Fruit fly (Drosophila melanogaster) whole organism, embryonic: ENCODE results near the gene CG31313.

ENCODE experiments used
- Ada2b ChIP-seq: fragments of 200-800 bp; sonication (Bioruptor generic); IDR thresholded peaks from 2 replicates; pipeline ENCODE4 v1.3.6; 2022; ENCODE audit warnings: missing biosample characterization, missing genetic modification characterization
- Asciz ChIP-seq: fragments of 200-800 bp; sonication (Bioruptor generic); optimal IDR thresholded peaks from 2 replicates; lab custom pipeline; 2017; ENCODE audit warnings: missing biosample characterization, mild to moderate bottlenecking, missing genetic modification characterization, missing genetic modification reagents
- CG10267 ChIP-seq: fragments of 200-800 bp; sonication (Bioruptor generic); optimal IDR thresholded peaks from 2 replicates; lab custom pipeline; 2018; ENCODE audit warnings: missing biosample characterization, mild to moderate bottlenecking, missing genetic modification characterization, moderate library complexity
- CG10321 ChIP-seq: fragments of 200-800 bp; sonication (Bioruptor generic); IDR thresholded peaks from 2 replicates; pipeline ENCODE4 v1.3.6; 2022; ENCODE audit warnings: missing biosample characterization, missing genetic modification characterization
- CG1233 ChIP-seq: fragments of 200-800 bp; sonication (Bioruptor generic); optimal IDR thresholded peaks from 4 replicates; lab custom pipeline; 2018; ENCODE audit warnings: missing biosample characterization, mild to moderate bottlenecking, missing genetic modification characterization
- CG12659 ChIP-seq: fragments of 200-800 bp; sonication (Bioruptor generic); optimal IDR thresholded peaks from 3 replicates; lab custom pipeline; 2017; ENCODE audit warnings: mild to moderate bottlenecking, missing biosample characterization, missing genetic modification reagents, missing genetic modification characterization
- CG14050 ChIP-seq: fragments of 200-800 bp; sonication (Bioruptor generic); IDR thresholded peaks from 3 replicates; pipeline ENCODE4 v1.3.6; 2022; ENCODE audit warnings: missing biosample characterization, missing genetic modification characterization
- CG14710 ChIP-seq: fragments of 200-800 bp; sonication (Bioruptor generic); optimal IDR thresholded peaks from 3 replicates; lab custom pipeline; 2019; ENCODE audit warnings: missing biosample characterization, mild to moderate bottlenecking, missing genetic modification characterization, moderate library complexity
- CG17328 ChIP-seq: fragments of 200-800 bp; sonication (Bioruptor generic); IDR thresholded peaks from 2 replicates; pipeline ENCODE4 v1.3.6; 2022; ENCODE audit warnings: missing biosample characterization, missing genetic modification characterization
- CG17359 ChIP-seq: fragments of 200-800 bp; sonication (Bioruptor generic); optimal IDR thresholded peaks from 3 replicates; lab custom pipeline; 2018; ENCODE audit warnings: missing biosample characterization, mild to moderate bottlenecking, missing genetic modification characterization, moderate library complexity
- CG18476 ChIP-seq: fragments of 200-800 bp; sonication (Bioruptor generic); optimal IDR thresholded peaks from 2 replicates; lab custom pipeline; 2016; ENCODE audit warnings: missing biosample characterization, mild to moderate bottlenecking, missing genetic modification characterization
- CG2712 ChIP-seq: fragments of 200-800 bp; optimal IDR thresholded peaks from 3 replicates; lab custom pipeline; 2019; ENCODE audit warnings: missing biosample characterization, mild to moderate bottlenecking, missing genetic modification characterization, moderate library complexity
- CG2875 ChIP-seq: fragments of 200-800 bp; sonication (Bioruptor generic); optimal IDR thresholded peaks from 2 replicates; lab custom pipeline; 2017; ENCODE audit warnings: missing biosample characterization, mild to moderate bottlenecking, missing genetic modification characterization, missing genetic modification reagents
- CG4282 ChIP-seq: fragments of 200-800 bp; sonication (Bioruptor generic); optimal IDR thresholded peaks from 2 replicates; lab custom pipeline; 2016; ENCODE audit warnings: missing biosample characterization, missing genetic modification characterization
- CG6254 ChIP-seq: fragments of 200-800 bp; sonication (Bioruptor generic); optimal IDR thresholded peaks from 3 replicates; lab custom pipeline; 2017; ENCODE audit warnings: mild to moderate bottlenecking, missing biosample characterization, missing genetic modification reagents, missing genetic modification characterization
- CG7357 ChIP-seq: fragments of 200-800 bp; sonication (Bioruptor generic); IDR thresholded peaks from 3 replicates; pipeline ENCODE4 v1.3.6; 2022; ENCODE audit warnings: missing biosample characterization, missing genetic modification characterization
- CG7786 ChIP-seq: fragments of 200-800 bp; sonication (Bioruptor generic); optimal IDR thresholded peaks from 2 replicates; lab custom pipeline; 2016; ENCODE audit warnings: missing biosample characterization, missing genetic modification characterization
- CG7839 ChIP-seq: fragments of 200-800 bp; sonication (Bioruptor generic); optimal IDR thresholded peaks from 3 replicates; lab custom pipeline; 2018; ENCODE audit warnings: missing biosample characterization, mild to moderate bottlenecking, missing genetic modification characterization, moderate library complexity
- Fer3 ChIP-seq: fragments of 200-800 bp; sonication (Bioruptor generic); optimal IDR thresholded peaks from 2 replicates; lab custom pipeline; 2018; ENCODE audit warnings: missing biosample characterization, mild to moderate bottlenecking, missing genetic modification characterization, moderate library complexity
- HHEX ChIP-seq: fragments of 200-800 bp; sonication (Bioruptor generic); optimal IDR thresholded peaks from 3 replicates; lab custom pipeline; 2017; ENCODE audit warnings: missing biosample characterization, mild to moderate bottlenecking, missing genetic modification characterization, missing genetic modification reagents
- HLH3B ChIP-seq: fragments of 200-800 bp; sonication (Bioruptor generic); IDR thresholded peaks from 2 replicates; pipeline ENCODE4 v1.3.6; 2022; ENCODE audit warnings: missing biosample characterization, missing genetic modification characterization
- Hr51 ChIP-seq, 2 experiments: fragments of 200-800 bp; sonication (Bioruptor generic); optimal IDR thresholded peaks; 2 replicates in 1 of 2; 3 replicates in 1 of 2; lab custom pipeline; 2016 to 2018; ENCODE audit warnings: missing biosample characterization in 2 of 2, missing genetic modification characterization in 2 of 2, mild to moderate bottlenecking in 1 of 2, moderate library complexity in 1 of 2
- Mad ChIP-seq: fragments of 200-800 bp; sonication (Bioruptor generic); optimal IDR thresholded peaks from 2 replicates; lab custom pipeline; 2016; ENCODE audit warnings: missing biosample characterization, missing genetic modification characterization
- Nf-YB ChIP-seq: fragments of 200-800 bp; sonication (Bioruptor generic); optimal IDR thresholded peaks from 3 replicates; lab custom pipeline; 2019; ENCODE audit warnings: missing biosample characterization, mild to moderate bottlenecking, missing genetic modification characterization, moderate library complexity
- Ptx1 ChIP-seq: fragments of 200-800 bp; sonication (Bioruptor generic); IDR thresholded peaks from 2 replicates; pipeline ENCODE4 v1.3.6; 2022; ENCODE audit warnings: missing biosample characterization, missing genetic modification characterization
- Sin3A ChIP-seq: fragments of >200 bp; optimal IDR thresholded peaks from 2 replicates; lab custom pipeline; 2018
- Six4 ChIP-seq: fragments of 200-800 bp; sonication (Bioruptor generic); optimal IDR thresholded peaks from 2 replicates; lab custom pipeline; 2016; ENCODE audit warnings: missing biosample characterization, missing genetic modification characterization
- caup ChIP-seq: fragments of 200-800 bp; sonication (Bioruptor generic); optimal IDR thresholded peaks from 3 replicates; lab custom pipeline; 2017; ENCODE audit warnings: missing biosample characterization, mild to moderate bottlenecking, missing genetic modification characterization, moderate library complexity; ENCODE audit not compliant: severe bottlenecking
- cg ChIP-seq: fragments of 200-800 bp; sonication (Bioruptor generic); optimal IDR thresholded peaks from 3 replicates; lab custom pipeline; 2019; ENCODE audit warnings: missing biosample characterization, mild to moderate bottlenecking, missing genetic modification characterization, moderate library complexity
- ci ChIP-seq: fragments of 200-800 bp; sonication (Bioruptor generic); IDR thresholded peaks from 3 replicates; pipeline ENCODE4 v1.3.6; 2022; ENCODE audit warnings: missing biosample characterization, missing genetic modification characterization
- dati ChIP-seq: fragments of 200-800 bp; sonication (Bioruptor generic); IDR thresholded peaks from 2 replicates; pipeline ENCODE4 v1.3.6; 2022; ENCODE audit warnings: missing biosample characterization, missing genetic modification characterization
- dimm ChIP-seq: fragments of 200-800 bp; sonication (Bioruptor generic); IDR thresholded peaks from 2 replicates; pipeline ENCODE4 v1.3.6; 2022; ENCODE audit warnings: missing biosample characterization, missing genetic modification characterization
- dmrt11E ChIP-seq: fragments of 200-800 bp; sonication (Bioruptor generic); optimal IDR thresholded peaks from 3 replicates; lab custom pipeline; 2018; ENCODE audit warnings: missing biosample characterization, mild to moderate bottlenecking, missing genetic modification characterization, moderate library complexity
- dpn ChIP-seq, 2 experiments: fragments of 200-800 bp; sonication (Bioruptor generic); optimal IDR thresholded peaks; 3 replicates each; lab custom pipeline; 2016; ENCODE audit warnings: missing biosample characterization in 2 of 2, missing genetic modification characterization in 2 of 2
- gcm ChIP-seq: fragments of 200-800 bp; sonication (Bioruptor generic); optimal IDR thresholded peaks from 2 replicates; lab custom pipeline; 2019; ENCODE audit warnings: missing biosample characterization, mild to moderate bottlenecking, missing genetic modification characterization, moderate library complexity
- grau ChIP-seq: fragments of 200-800 bp; optimal IDR thresholded peaks from 3 replicates; lab custom pipeline; 2019; ENCODE audit warnings: missing biosample characterization, mild to moderate bottlenecking, missing genetic modification characterization, moderate library complexity
- hkb ChIP-seq, 2 experiments: fragments of 200-800 bp in 1 of 2; fragments of >200 bp in 1 of 2; sonication (Bioruptor generic) in 1 of 2; IDR thresholded peaks in 1 of 2; optimal IDR thresholded peaks in 1 of 2; 2 replicates each; pipeline versions ENCODE4 v1.3.6 to Lab custom; 2017 to 2022; ENCODE audit warnings: missing biosample characterization in 1 of 2, missing genetic modification characterization in 1 of 2
- nmo ChIP-seq: fragments of 200-800 bp; sonication (Bioruptor generic); optimal IDR thresholded peaks from 2 replicates; lab custom pipeline; 2018; ENCODE audit warnings: missing biosample characterization, mild to moderate bottlenecking, missing genetic modification characterization, moderate library complexity
- oc ChIP-seq: fragments of 200-800 bp; sonication (Bioruptor generic); optimal IDR thresholded peaks from 2 replicates; lab custom pipeline; 2018; ENCODE audit warnings: missing biosample characterization, mild to moderate bottlenecking, missing genetic modification characterization, moderate library complexity
- schlank ChIP-seq: fragments of 200-800 bp; sonication (Bioruptor generic); optimal IDR thresholded peaks from 2 replicates; lab custom pipeline; 2018; ENCODE audit warnings: missing biosample characterization, mild to moderate bottlenecking, missing genetic modification characterization
- tgo ChIP-seq: fragments of 200-800 bp; sonication (Bioruptor generic); IDR thresholded peaks from 3 replicates; pipeline ENCODE4 v1.3.6; 2022; ENCODE audit warnings: missing biosample characterization, missing genetic modification characterization
- tio ChIP-seq: fragments of 200-800 bp; sonication (Bioruptor generic); optimal IDR thresholded peaks from 2 replicates; lab custom pipeline; 2017; ENCODE audit warnings: missing biosample characterization, missing genetic modification characterization, inconsistent platforms
- trem ChIP-seq: fragments of 200-800 bp; optimal IDR thresholded peaks from 3 replicates; lab custom pipeline; 2019; ENCODE audit warnings: missing biosample characterization, mild to moderate bottlenecking, missing genetic modification characterization, moderate library complexity
- vvl ChIP-seq: fragments of 200-800 bp; sonication (Bioruptor generic); IDR thresholded peaks from 2 replicates; pipeline ENCODE4 v1.3.6; 2022; ENCODE audit warnings: missing biosample characterization, missing genetic modification characterization
- zf30C ChIP-seq: fragments of 200-800 bp; sonication (Bioruptor generic); optimal IDR thresholded peaks from 3 replicates; lab custom pipeline; 2018; ENCODE audit warnings: missing biosample characterization, mild to moderate bottlenecking, missing genetic modification characterization

Gene CG31313

dm6 chr3R:14608892-14609692 lies 41.9 kb upstream of the CG31313 start, which contains the start of gene CG14853 (continued):
- TF ChIP-seq CG4282 (GFP tag; lab: Kevin White, UChicago): no peak
- TF ChIP-seq HHEX (GFP tag; lab: Kevin White, UChicago): peak; percentile 57
- no peak for TF ChIP-seq Mad (GFP tag; lab: Kevin White, UChicago)
- peak; percentile 68 for TF ChIP-seq CG10267 (tag; lab: Kevin White, UChicago)
- TF ChIP-seq gcm (GFP tag; lab: Kevin White, UChicago): peak; percentile 71
- peak; percentile 53; the same call in 1 of the 2 replicates for TF ChIP-seq Ada2b (GFP tag; lab: Robert Waterston, UW)
- peak; percentile 76 for TF ChIP-seq Ptx1

- TF ChIP-seq dimm (0 out of 2 replicates have a peak, but pooled peaks have one; percentile 22), CG12659 (peak; percentile 5), zf30C (GFP tag; lab: Kevin White, UChicago) (peak; percentile 68), CG17328 (peak; percentile 24; the same call in 1 of the 2 replicates), ci (GFP tag; lab: Robert Waterston, UW) (peak; percentile 53; the same call in 2 of the 3 replicates), nmo (GFP tag; lab: Kevin White, UChicago) (peak; percentile 41), CG10321 (GFP tag; lab: Robert Waterston, UW) (no peak), Fer3 (tag; lab: Kevin White, UChicago) (no peak), CG6254 (GFP tag; lab: Kevin White, UChicago) (peak; percentile 18), CG7786 (GFP tag; lab: Kevin White, UChicago) (no peak), tio (GFP tag; lab: Kevin White, UChicago) (peak; percentile 19), trem (tag; lab: Kevin White, UChicago) (peak; percentile 21), dmrt11E (peak; percentile 68), tgo (GFP tag; lab: Robert Waterston, UW) (peak; percentile 19; the same call in 1 of the 3 replicates), CG2875 (peak; percentile 1), dpn (GFP tag; optimal IDR thresholded peaks at IDR 0.05; lab: Kevin White, UChicago) (peak in 1 of 2 experiments; percentile 38), cg (GFP tag; lab: Kevin White, UChicago) (peak; percentile 33), Sin3A (lab: Kevin White, UChicago) (no peak), Nf-YB (no peak), CG2712 (tag; lab: Kevin White, UChicago) (peak; percentile 64), hkb (optimal IDR thresholded peaks at IDR 0.05; lab: Kevin White, UChicago) (no peak), hkb (GFP tag; IDR thresholded peaks at IDR 0.05; lab: Robert Waterston, UW) (0 out of 2 replicates have a peak, but pooled peaks have one; percentile 25), CG7357 (GFP tag; lab: Robert Waterston, UW) (no peak), CG18476 (GFP tag; lab: Kevin White, UChicago) (peak; percentile 10), CG7839 (tag; lab: Kevin White, UChicago) (peak; percentile 49), caup (GFP tag; lab: Kevin White, UChicago) (no peak), CG17359 (tag; lab: Kevin White, UChicago) (peak; percentile 11), CG14710 (tag; lab: Kevin White, UChicago) (peak; percentile 38), Asciz (GFP tag; lab: Kevin White, UChicago) (peak; percentile 56), vvl (GFP tag; lab: Robert Waterston, UW) (peak; percentile 47; the same call in 1 of the 2 replicates), dati (GFP tag; lab: Robert Waterston, UW) (0 out of 2 replicates have a peak, but pooled peaks have one; percentile 24), Hr51 (GFP tag; optimal IDR thresholded peaks at IDR 0.05; lab: Kevin White, UChicago) (peak in 1 of 2 experiments; percentile 53), CG14050 (no peak), schlank (tag; lab: Kevin White, UChicago) (no peak), HLH3B (GFP tag; lab: Robert Waterston, UW) (peak; percentile 37; the same call in 1 of the 2 replicates), oc (peak; percentile 10), grau (peak; percentile 37), Six4 (GFP tag; lab: Kevin White, UChicago) (peak; percentile 15), CG1233 (peak; percentile 1)
These were observed 30.8 kb upstream of the CG31313 start for dm6 chr3R:14597935-14598424.
